1 fruit fly cellular context compared by ENCODE assay signal in the genomic region with DNA sequence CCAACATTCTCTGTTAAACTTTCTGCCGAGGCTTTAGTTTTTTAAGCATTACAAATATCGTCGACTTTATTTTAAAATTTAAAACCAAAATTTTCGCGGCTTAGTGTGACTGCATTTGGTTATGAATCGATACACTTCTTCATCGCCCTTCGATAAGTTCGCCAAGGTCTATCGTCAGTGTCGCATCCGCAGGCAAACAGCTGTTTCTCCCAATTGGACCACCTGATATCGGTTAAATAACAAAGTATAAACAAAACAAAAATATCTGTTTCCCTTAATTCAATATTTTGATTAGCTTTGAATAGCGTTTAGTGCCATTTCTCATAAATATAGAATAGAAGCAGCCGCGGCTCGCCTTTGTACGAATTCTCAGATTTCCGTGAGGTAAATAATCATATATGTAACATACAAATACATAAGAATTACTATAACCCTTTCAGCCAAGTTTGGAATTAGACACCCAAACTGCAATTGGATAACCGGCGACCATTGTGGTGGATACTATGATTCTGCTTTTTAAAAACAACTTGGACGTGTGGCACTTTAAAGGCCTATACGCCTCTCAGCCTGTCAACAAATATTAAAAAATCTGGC.
TF ChIP-seq lines count a peak whose summit lies in the region.

A gene (plus strand): TSS at position 219 of the 594 bp plus-strand sequence.

TF ChIP-seq in whole organism, embryonic, 481 proteins besides CTCF, POLR2A, EP300 and RAD21 (continued from another document):
- TF ChIP-seq amos (GFP tag; IDR thresholded peaks at IDR 0.05; lab: Robert Waterston, UW; ENCODE audit: partially characterized antibody) (peak; percentile 62; the same call in 1 of the 2 replicates), CG4282 (GFP tag; optimal IDR thresholded peaks at IDR 0.05; lab: Kevin White, UChicago) (no peak), sob (GFP tag; IDR thresholded peaks at IDR 0.05; lab: Robert Waterston, UW) (peak; percentile 39; the same call in 1 of the 2 replicates), Dref (GFP tag; IDR thresholded peaks at IDR 0.05; lab: Robert Waterston, UW) (peak; percentile 92), CG3847 (GFP tag; IDR thresholded peaks at IDR 0.05; lab: Robert Waterston, UW) (peak; percentile 66), lmd (GFP tag; IDR thresholded peaks at IDR 0.05; lab: Robert Waterston, UW) (no peak), Ets97D (GFP tag; optimal IDR thresholded peaks at IDR 0.05; lab: Kevin White, UChicago) (no peak), dpn (GFP tag; optimal IDR thresholded peaks at IDR 0.05; lab: Kevin White, UChicago) (no peak), sens (GFP tag; lab: Kevin White, UChicago) (peak; percentile 60), HLH4C (GFP tag; IDR thresholded peaks at IDR 0.05; lab: Robert Waterston, UW; ENCODE audit: partially characterized antibody) (peak; percentile 75), HmgZ (tag; optimal IDR thresholded peaks at IDR 0.05; lab: Kevin White, UChicago) (peak; percentile 26), CG12659 (GFP tag; optimal IDR thresholded peaks at IDR 0.05; lab: Kevin White, UChicago) (peak; percentile 16), CG34224 (GFP tag; IDR thresholded peaks at IDR 0.05; lab: Robert Waterston, UW; ENCODE audit: partially characterized antibody) (peak; percentile 88), lbe (GFP tag; optimal IDR thresholded peaks at IDR 0.05; lab: Kevin White, UChicago) (peak; percentile 34), vnd (GFP tag; IDR thresholded peaks at IDR 0.05; lab: Robert Waterston, UW; ENCODE audit: partially characterized antibody) (peak; percentile 48; the same call in 2 of the 3 replicates), gcm (GFP tag; optimal IDR thresholded peaks at IDR 0.05; lab: Kevin White, UChicago) (no peak), trem (tag; optimal IDR thresholded peaks at IDR 0.05; lab: Kevin White, UChicago) (peak; percentile 41), Scr (GFP tag; IDR thresholded peaks at IDR 0.05; lab: Robert Waterston, UW; ENCODE audit: partially characterized antibody) (peak; percentile 68), knrl (GFP tag; IDR thresholded peaks at IDR 0.05; lab: Robert Waterston, UW; ENCODE audit: partially characterized antibody) (peak; percentile 53; the same call in 2 of the 3 replicates), CG17328 (GFP tag; IDR thresholded peaks at IDR 0.05; lab: Robert Waterston, UW) (no peak), onecut (GFP tag; IDR thresholded peaks at IDR 0.05; lab: Robert Waterston, UW) (peak; percentile 14; the same call in 1 of the 2 replicates), Dp (GFP tag; optimal IDR thresholded peaks at IDR 0.05; lab: Kevin White, UChicago) (peak; percentile 95), pzg (GFP tag; optimal IDR thresholded peaks at IDR 0.05; lab: Kevin White, UChicago) (peak; percentile 79), Opbp (GFP tag; IDR thresholded peaks at IDR 0.05; lab: Robert Waterston, UW; ENCODE audit: partially characterized antibody) (peak; percentile 74; the same call in 2 of the 3 replicates), Elba2 (GFP tag; optimal IDR thresholded peaks at IDR 0.05; lab: Kevin White, UChicago) (peak; percentile 90), Kr (GFP tag; optimal IDR thresholded peaks at IDR 0.05; lab: Kevin White, UChicago) (peak; percentile 63), chinmo (GFP tag; IDR thresholded peaks at IDR 0.05; lab: Robert Waterston, UW; ENCODE audit: partially characterized antibody) (peak; percentile 75; the same call in 2 of the 4 replicates), hbn (GFP tag; IDR thresholded peaks at IDR 0.05; lab: Robert Waterston, UW; ENCODE audit: partially characterized antibody) (peak; percentile 78), sisA (GFP tag; IDR thresholded peaks at IDR 0.05; lab: Robert Waterston, UW) (no peak), tna (GFP tag; IDR thresholded peaks at IDR 0.05; lab: Robert Waterston, UW; ENCODE audit: partially characterized antibody) (peak; percentile 54; the same call in 1 of the 2 replicates), Med (GFP tag; lab: Kevin White, UChicago) (peak; percentile 43), CG13287 (GFP tag; IDR thresholded peaks at IDR 0.05; lab: Robert Waterston, UW; ENCODE audit: partially characterized antibody) (peak; percentile 88), ato (GFP tag; IDR thresholded peaks at IDR 0.05; lab: Robert Waterston, UW; ENCODE audit: partially characterized antibody) (peak; percentile 69), Tbp (GFP tag; optimal IDR thresholded peaks at IDR 0.05; lab: Kevin White, UChicago) (no peak), sug (tag; optimal IDR thresholded peaks at IDR 0.05; lab: Kevin White, UChicago) (peak; percentile 21), CG16813 (GFP tag; IDR thresholded peaks at IDR 0.05; lab: Robert Waterston, UW; ENCODE audit: partially characterized antibody) (peak; percentile 58; the same call in 2 of the 3 replicates), CG2129 (GFP tag; IDR thresholded peaks at IDR 0.05; lab: Robert Waterston, UW; ENCODE audit: partially characterized antibody) (peak; percentile 31; the same call in 1 of the 2 replicates), dati (GFP tag; IDR thresholded peaks at IDR 0.05; lab: Robert Waterston, UW) (no peak), MESR4 (GFP tag; optimal IDR thresholded peaks at IDR 0.05; lab: Kevin White, UChicago) (peak; percentile 17), inv (GFP tag; IDR thresholded peaks at IDR 0.05; lab: Robert Waterston, UW; ENCODE audit: partially characterized antibody) (0 out of 2 replicates have a peak, but pooled peaks have one; percentile 24), zen2 (GFP tag; IDR thresholded peaks at IDR 0.05; lab: Robert Waterston, UW; ENCODE audit: partially characterized antibody) (peak; percentile 80), bbx (GFP tag; IDR thresholded peaks at IDR 0.05; lab: Robert Waterston, UW; ENCODE audit: partially characterized antibody) (peak; percentile 78), bigmax (GFP tag; optimal IDR thresholded peaks at IDR 0.05; lab: Kevin White, UChicago) (peak; percentile 44), CG7963 (GFP tag; IDR thresholded peaks at IDR 0.05; lab: Robert Waterston, UW; ENCODE audit: partially characterized antibody) (peak; percentile 51; the same call in 2 of the 3 replicates), CG7839 (tag; optimal IDR thresholded peaks at IDR 0.05; lab: Kevin White, UChicago) (no peak), insv (GFP tag; optimal IDR thresholded peaks at IDR 0.05; lab: Kevin White, UChicago) (peak in 1 of 2 experiments; percentile 93), nerfin-2 (GFP tag; IDR thresholded peaks at IDR 0.05; lab: Robert Waterston, UW; ENCODE audit: partially characterized antibody) (peak; percentile 71), stwl (tag; optimal IDR thresholded peaks at IDR 0.05; lab: Kevin White, UChicago) (peak; percentile 68), Pdp1 (GFP tag; optimal IDR thresholded peaks at IDR 0.05; lab: Kevin White, UChicago) (peak in 1 of 2 experiments; percentile 90), CG1603 (tag; optimal IDR thresholded peaks at IDR 0.05; lab: Kevin White, UChicago) (peak; percentile 50), CG14860 (GFP tag; IDR thresholded peaks at IDR 0.05; lab: Robert Waterston, UW; ENCODE audit: partially characterized antibody) (peak; percentile 31; the same call in 1 of the 3 replicates), YL-1 (GFP tag; optimal IDR thresholded peaks at IDR 0.05; lab: Kevin White, UChicago) (peak; percentile 35), CG10267 (tag; optimal IDR thresholded peaks at IDR 0.05; lab: Kevin White, UChicago) (peak; percentile 15)
